In the genomic region with DNA sequence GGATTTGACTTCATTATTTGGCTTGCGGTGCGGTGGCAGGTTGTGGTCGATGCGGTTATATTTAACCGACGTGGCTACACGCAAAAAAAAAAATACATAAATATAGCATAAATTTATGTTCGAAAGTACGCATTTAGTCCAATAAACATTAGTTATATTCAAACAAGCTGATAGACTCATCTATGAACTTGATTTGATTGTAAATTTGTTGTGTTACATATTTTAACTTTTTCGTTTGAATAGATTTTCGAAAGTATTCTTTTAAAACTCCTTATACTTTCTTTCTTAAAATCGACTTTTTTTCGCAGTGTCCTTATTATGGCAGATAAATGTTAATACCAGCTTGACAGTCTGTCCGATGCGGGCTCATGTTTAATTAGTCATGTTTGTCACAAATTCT, we compare ENCODE assay signal across 2 fruit fly cellular contexts.
TF ChIP-seq lines count a peak whose summit lies in the region.

No protein-coding gene starts in this region.

TF ChIP-seq in whole organism, prepupa, 60 proteins besides CTCF, POLR2A, EP300 and RAD21 (continues in another document):
- no peak for TF ChIP-seq Hr39 (GFP tag; optimal IDR thresholded peaks at IDR 0.05; lab: Kevin White, UChicago)
- TF ChIP-seq Ets21C (GFP tag; optimal IDR thresholded peaks at IDR 0.05; lab: Kevin White, UChicago), result no peak
- no peak for TF ChIP-seq Sox102F (GFP tag; optimal IDR thresholded peaks at IDR 0.05; lab: Kevin White, UChicago)
- TF ChIP-seq CG4318 (GFP tag; optimal IDR thresholded peaks at IDR 0.05; lab: Kevin White, UChicago), result peak; percentile 28
- no peak for TF ChIP-seq dac (GFP tag; optimal IDR thresholded peaks at IDR 0.05; lab: Kevin White, UChicago)
- no peak for TF ChIP-seq CG16779 (tag; optimal IDR thresholded peaks at IDR 0.05; lab: Kevin White, UChicago)
- no peak for TF ChIP-seq dsx (GFP tag; optimal IDR thresholded peaks at IDR 0.05; lab: Kevin White, UChicago; ENCODE audit: poor library complexity, severe bottlenecking)
- TF ChIP-seq Hr38 (GFP tag; optimal IDR thresholded peaks at IDR 0.05; lab: Kevin White, UChicago), result no peak
- TF ChIP-seq CG31627 (GFP tag; optimal IDR thresholded peaks at IDR 0.05; lab: Kevin White, UChicago), result no peak
- TF ChIP-seq CG1621 (tag; optimal IDR thresholded peaks at IDR 0.05; lab: Kevin White, UChicago), result no peak
- peak; percentile 35 for TF ChIP-seq CG3919 (GFP tag; optimal IDR thresholded peaks at IDR 0.05; lab: Kevin White, UChicago)
- TF ChIP-seq OdsH (GFP tag; optimal IDR thresholded peaks at IDR 0.05; lab: Kevin White, UChicago), result peak; percentile 26
- TF ChIP-seq Sox14 (GFP tag; optimal IDR thresholded peaks at IDR 0.05; lab: Kevin White, UChicago), result peak; percentile 10
- no peak for TF ChIP-seq Eip75B (GFP tag; optimal IDR thresholded peaks at IDR 0.05; lab: Kevin White, UChicago)
- peak; percentile 17 for TF ChIP-seq CG32006 (GFP tag; optimal IDR thresholded peaks at IDR 0.05; lab: Kevin White, UChicago)
- peak; percentile 20 for TF ChIP-seq pdm3 (GFP tag; optimal IDR thresholded peaks at IDR 0.05; lab: Kevin White, UChicago)
- peak; percentile 9 for TF ChIP-seq Ets96B (tag; optimal IDR thresholded peaks at IDR 0.05; lab: Kevin White, UChicago)
- peak; percentile 24 for TF ChIP-seq CG10669 (GFP tag; optimal IDR thresholded peaks at IDR 0.05; lab: Kevin White, UChicago)
- TF ChIP-seq eg (GFP tag; IDR thresholded peaks at IDR 0.05; lab: Robert Waterston, UW), result 0 out of 3 replicates have a peak, but pooled peaks have one; percentile 25
- no peak for TF ChIP-seq Smox (GFP tag; optimal IDR thresholded peaks at IDR 0.05; lab: Kevin White, UChicago)
- TF ChIP-seq svp (GFP tag; lab: Kevin White, UChicago), result peak; percentile 37
- no peak for TF ChIP-seq esn (GFP tag; optimal IDR thresholded peaks at IDR 0.05; lab: Kevin White, UChicago)
- TF ChIP-seq CG11762 (GFP tag; optimal IDR thresholded peaks at IDR 0.05; lab: Kevin White, UChicago; ENCODE audit: insufficient read depth), result no peak
- no peak for TF ChIP-seq Lpt (GFP tag; optimal IDR thresholded peaks at IDR 0.05; lab: Kevin White, UChicago)
- peak; percentile 17 for TF ChIP-seq fd59A (GFP tag; optimal IDR thresholded peaks at IDR 0.05; lab: Kevin White, UChicago)
- TF ChIP-seq ss (GFP tag; optimal IDR thresholded peaks at IDR 0.05; lab: Kevin White, UChicago), result peak in 1 of 2 experiments; percentile 8
- peak; percentile 73 for TF ChIP-seq Eip78C (GFP tag; lab: Kevin White, UChicago)
- no peak for TF ChIP-seq fd85E (GFP tag; optimal IDR thresholded peaks at IDR 0.05; lab: Kevin White, UChicago)
- no peak for TF ChIP-seq CG8319 (GFP tag; optimal IDR thresholded peaks at IDR 0.05; lab: Kevin White, UChicago)
- TF ChIP-seq CG6163 (GFP tag; IDR thresholded peaks at IDR 0.05; lab: Robert Waterston, UW), result no peak
- peak; percentile 28 for TF ChIP-seq Hr4 (GFP tag; optimal IDR thresholded peaks at IDR 0.05; lab: Kevin White, UChicago)
- TF ChIP-seq achi (GFP tag; optimal IDR thresholded peaks at IDR 0.05; lab: Kevin White, UChicago), result peak; percentile 13
- TF ChIP-seq CG6792 (GFP tag; optimal IDR thresholded peaks at IDR 0.05; lab: Kevin White, UChicago), result no peak
- no peak for TF ChIP-seq CG10631 (GFP tag; optimal IDR thresholded peaks at IDR 0.05; lab: Kevin White, UChicago)
- peak; percentile 10 for TF ChIP-seq topi (GFP tag; optimal IDR thresholded peaks at IDR 0.05; lab: Kevin White, UChicago)
- no peak for TF ChIP-seq CG9139 (GFP tag; optimal IDR thresholded peaks at IDR 0.05; lab: Kevin White, UChicago)
- TF ChIP-seq Met (GFP tag; optimal IDR thresholded peaks at IDR 0.05; lab: Kevin White, UChicago), result peak; percentile 3
- TF ChIP-seq CG3032 (tag; optimal IDR thresholded peaks at IDR 0.05; lab: Kevin White, UChicago), result peak; percentile 12
- TF ChIP-seq CG7368 (GFP tag; optimal IDR thresholded peaks at IDR 0.05; lab: Kevin White, UChicago), result no peak
- no peak for TF ChIP-seq salr (GFP tag; optimal IDR thresholded peaks at IDR 0.05; lab: Kevin White, UChicago)
- TF ChIP-seq Blimp-1 (GFP tag; optimal IDR thresholded peaks at IDR 0.05; lab: Kevin White, UChicago), result no peak
- no peak for TF ChIP-seq CG6276 (GFP tag; optimal IDR thresholded peaks at IDR 0.05; lab: Kevin White, UChicago)
- no peak for TF ChIP-seq CG11902 (GFP tag; optimal IDR thresholded peaks at IDR 0.05; lab: Kevin White, UChicago)
- TF ChIP-seq CG15336 (GFP tag; IDR thresholded peaks at IDR 0.05; lab: Robert Waterston, UW), result no peak; the same call in 1 of the 2 replicates

TF ChIP-seq in whole organism, pupa, 21 proteins besides CTCF, POLR2A, EP300 and RAD21:
- TF ChIP-seq CG13204 (GFP tag; optimal IDR thresholded peaks at IDR 0.05; lab: Kevin White, UChicago) (no peak), gl (tag; optimal IDR thresholded peaks at IDR 0.05; lab: Kevin White, UChicago) (no peak), CG17806 (tag; optimal IDR thresholded peaks at IDR 0.05; lab: Kevin White, UChicago) (peak; percentile 49), CG9948 (tag; optimal IDR thresholded peaks at IDR 0.05; lab: Kevin White, UChicago) (peak; percentile 41), CG14655 (GFP tag; optimal IDR thresholded peaks at IDR 0.05; lab: Kevin White, UChicago) (peak; percentile 16), CG8159 (tag; optimal IDR thresholded peaks at IDR 0.05; lab: Kevin White, UChicago) (peak; percentile 59), fd96Ca (GFP tag; IDR thresholded peaks at IDR 0.05; lab: Robert Waterston, UW) (no peak), CG15710 (tag; optimal IDR thresholded peaks at IDR 0.05; lab: Kevin White, UChicago) (peak; percentile 8), Snoo (tag; optimal IDR thresholded peaks at IDR 0.05; lab: Kevin White, UChicago) (no peak), Pif1A (GFP tag; optimal IDR thresholded peaks at IDR 0.05; lab: Kevin White, UChicago) (no peak)
